Fruit fly (Drosophila melanogaster) whole organism, embryonic: ENCODE results near the gene cic.

ENCODE experiments used
- Adf1 ChIP-seq: fragments of 200-800 bp; sonication (Bioruptor generic); IDR thresholded peaks from 2 replicates; pipeline ENCODE4 v1.3.6; 2022; ENCODE audit warnings: missing biosample characterization, missing genetic modification characterization
- CG10267 ChIP-seq: fragments of 200-800 bp; sonication (Bioruptor generic); optimal IDR thresholded peaks from 2 replicates; lab custom pipeline; 2018; ENCODE audit warnings: missing biosample characterization, mild to moderate bottlenecking, missing genetic modification characterization, moderate library complexity
- CG10543 ChIP-seq: fragments of 200-800 bp; sonication (Bioruptor generic); optimal IDR thresholded peaks from 3 replicates; lab custom pipeline; 2017; ENCODE audit warnings: missing biosample characterization, mild to moderate bottlenecking, missing genetic modification characterization, moderate library complexity
- CG12769 ChIP-seq: fragments of 200-800 bp; sonication (Bioruptor generic); optimal IDR thresholded peaks from 2 replicates; lab custom pipeline; 2019; ENCODE audit warnings: missing biosample characterization, mild to moderate bottlenecking, missing genetic modification characterization, moderate library complexity
- CG13775 ChIP-seq: fragments of 200-800 bp; sonication (Bioruptor generic); optimal IDR thresholded peaks from 3 replicates; lab custom pipeline; 2017; ENCODE audit warnings: missing biosample characterization, mild to moderate bottlenecking, missing genetic modification characterization
- CG14014 ChIP-seq: fragments of 200-800 bp; sonication (Bioruptor generic); IDR thresholded peaks from 2 replicates; pipeline ENCODE4 v1.3.6; 2022; ENCODE audit warnings: missing biosample characterization, missing genetic modification characterization
- CG14441 ChIP-seq: fragments of 200-800 bp; sonication (Bioruptor generic); IDR thresholded peaks from 2 replicates; pipeline ENCODE4 v1.3.6; 2022; ENCODE audit warnings: missing biosample characterization, missing genetic modification characterization
- CG15514 ChIP-seq: fragments of 200-800 bp; sonication (Bioruptor generic); optimal IDR thresholded peaks from 3 replicates; lab custom pipeline; 2017; ENCODE audit warnings: missing biosample characterization, missing genetic modification characterization, mild to moderate bottlenecking, moderate library complexity, missing genetic modification reagents
- CG17361 ChIP-seq: fragments of 200-800 bp; sonication (Bioruptor generic); IDR thresholded peaks from 3 replicates; pipeline ENCODE4 v1.3.6; 2022; ENCODE audit warnings: missing biosample characterization, missing genetic modification characterization
- CG18262 ChIP-seq: fragments of 200-800 bp; optimal IDR thresholded peaks from 3 replicates; lab custom pipeline; 2019; ENCODE audit warnings: missing biosample characterization, mild to moderate bottlenecking, missing genetic modification characterization, moderate library complexity
- CG18599 ChIP-seq: fragments of 200-800 bp; sonication (Bioruptor generic); optimal IDR thresholded peaks from 3 replicates; lab custom pipeline; 2017; ENCODE audit warnings: missing biosample characterization, missing genetic modification characterization, mild to moderate bottlenecking, moderate library complexity, missing genetic modification reagents
- CG34376 ChIP-seq: fragments of 200-800 bp; sonication (Bioruptor generic); optimal IDR thresholded peaks from 2 replicates; lab custom pipeline; 2018; ENCODE audit warnings: missing biosample characterization, mild to moderate bottlenecking, missing genetic modification characterization
- CG7556 ChIP-seq: fragments of 200-800 bp; sonication (Bioruptor generic); optimal IDR thresholded peaks from 2 replicates; lab custom pipeline; 2017; ENCODE audit warnings: missing biosample characterization, mild to moderate bottlenecking, missing genetic modification characterization
- CG7786 ChIP-seq: fragments of 200-800 bp; sonication (Bioruptor generic); optimal IDR thresholded peaks from 2 replicates; lab custom pipeline; 2016; ENCODE audit warnings: missing biosample characterization, missing genetic modification characterization
- CG9932 ChIP-seq: fragments of 200-800 bp; sonication (Bioruptor generic); IDR thresholded peaks from 2 replicates; pipeline ENCODE4 v1.3.6; 2022; ENCODE audit warnings: missing biosample characterization, missing genetic modification characterization
- CHES-1-like ChIP-seq: fragments of 200-800 bp; sonication (Bioruptor generic); optimal IDR thresholded peaks from 2 replicates; lab custom pipeline; 2016; ENCODE audit warnings: missing biosample characterization, missing genetic modification characterization
- Dbx ChIP-seq: fragments of 200-800 bp; sonication (Bioruptor generic); IDR thresholded peaks from 3 replicates; pipeline ENCODE4 v1.3.6; 2022; ENCODE audit warnings: missing biosample characterization, missing genetic modification characterization
- Deaf1 ChIP-seq: fragments of 200-800 bp; optimal IDR thresholded peaks from 3 replicates; lab custom pipeline; 2019; ENCODE audit warnings: missing biosample characterization, mild to moderate bottlenecking, missing genetic modification characterization, moderate library complexity
- Dip3 ChIP-seq: fragments of 200-800 bp; sonication (Bioruptor generic); optimal IDR thresholded peaks from 3 replicates; lab custom pipeline; 2016; ENCODE audit warnings: missing biosample characterization, missing genetic modification characterization
- Eip74EF ChIP-seq, 2 experiments: fragments of 200-800 bp in 1 of 2; fragments of >200 bp in 1 of 2; sonication (Bioruptor generic) in 1 of 2; optimal IDR thresholded peaks; 2 replicates each; lab custom pipeline; 2017 to 2019; ENCODE audit warnings: missing biosample characterization in 2 of 2, missing genetic modification characterization in 2 of 2, mild to moderate bottlenecking in 1 of 2, moderate library complexity in 1 of 2
- HHEX ChIP-seq: fragments of 200-800 bp; sonication (Bioruptor generic); optimal IDR thresholded peaks from 3 replicates; lab custom pipeline; 2017; ENCODE audit warnings: missing biosample characterization, mild to moderate bottlenecking, missing genetic modification characterization, missing genetic modification reagents
- Hmr ChIP-seq: fragments of 200-800 bp; sonication (Bioruptor generic); optimal IDR thresholded peaks from 3 replicates; lab custom pipeline; 2017; ENCODE audit warnings: mild to moderate bottlenecking, missing biosample characterization, missing genetic modification reagents, missing genetic modification characterization
- Hsf ChIP-seq: fragments of 200-800 bp; sonication (Bioruptor generic); optimal IDR thresholded peaks from 3 replicates; lab custom pipeline; 2016; ENCODE audit warnings: missing biosample characterization, missing genetic modification characterization
- Med ChIP-seq: fragments of 200-800 bp; sonication (Bioruptor generic); peaks from one replicate; lab custom pipeline; 2016; ENCODE audit warnings: missing biosample characterization, missing genetic modification characterization, mild to moderate bottlenecking, inconsistent platforms, moderate library complexity
- Meics ChIP-seq: fragments of 200-800 bp; sonication (Bioruptor generic); optimal IDR thresholded peaks from 2 replicates; lab custom pipeline; 2017; ENCODE audit warnings: missing biosample characterization, mild to moderate bottlenecking, missing genetic modification characterization
- Nf-YB ChIP-seq: fragments of 200-800 bp; sonication (Bioruptor generic); optimal IDR thresholded peaks from 3 replicates; lab custom pipeline; 2019; ENCODE audit warnings: missing biosample characterization, mild to moderate bottlenecking, missing genetic modification characterization, moderate library complexity
- Optix ChIP-seq: fragments of 200-800 bp; sonication (Bioruptor generic); IDR thresholded peaks from 3 replicates; pipeline ENCODE4 v1.3.6; 2022; ENCODE audit warnings: missing biosample characterization, missing genetic modification characterization
- Pdp1 ChIP-seq, 2 experiments: fragments of 200-800 bp; sonication (Bioruptor generic); optimal IDR thresholded peaks; 3 replicates each; lab custom pipeline; 2016; ENCODE audit warnings: missing biosample characterization in 2 of 2, missing genetic modification characterization in 2 of 2, mild to moderate bottlenecking in 1 of 2, moderate library complexity in 1 of 2
- Rfx ChIP-seq: fragments of 200-800 bp; sonication (Bioruptor generic); IDR thresholded peaks from 2 replicates; pipeline ENCODE4 v1.3.6; 2022; ENCODE audit warnings: missing biosample characterization, missing genetic modification characterization
- Scr ChIP-seq: fragments of 200-800 bp; sonication (Bioruptor generic); IDR thresholded peaks from 2 replicates; pipeline ENCODE4 v1.3.6; 2022; ENCODE audit warnings: missing biosample characterization, missing genetic modification characterization; ENCODE audit not compliant: partially characterized antibody
- Xrp1 ChIP-seq: fragments of 200-800 bp; sonication (Bioruptor generic); IDR thresholded peaks from 2 replicates; pipeline ENCODE4 v1.3.6; 2022; ENCODE audit warnings: missing biosample characterization, missing genetic modification characterization
- chinmo ChIP-seq: fragments of 200-800 bp; sonication (Bioruptor generic); IDR thresholded peaks from 4 replicates; pipeline ENCODE4 v1.3.6; 2022; ENCODE audit warnings: missing biosample characterization, missing genetic modification characterization; ENCODE audit not compliant: partially characterized antibody
- croc ChIP-seq: fragments of 200-800 bp; sonication (Bioruptor generic); conservative IDR thresholded peaks from 3 replicates; pipeline ENCODE4 v1.3.6; 2022; ENCODE audit warnings: missing biosample characterization, missing genetic modification characterization
- crol ChIP-seq: fragments of 200-800 bp; sonication (Bioruptor generic); IDR thresholded peaks from 2 replicates; pipeline ENCODE4 v1.3.6; 2022; ENCODE audit warnings: missing biosample characterization, missing genetic modification characterization
- cwo ChIP-seq: fragments of 200-800 bp; sonication (Bioruptor generic); optimal IDR thresholded peaks from 3 replicates; lab custom pipeline; 2017; ENCODE audit warnings: missing biosample characterization, missing genetic modification characterization, mild to moderate bottlenecking, moderate library complexity, missing genetic modification reagents
- dimm ChIP-seq: fragments of 200-800 bp; sonication (Bioruptor generic); IDR thresholded peaks from 2 replicates; pipeline ENCODE4 v1.3.6; 2022; ENCODE audit warnings: missing biosample characterization, missing genetic modification characterization
- ems ChIP-seq: fragments of 200-800 bp; sonication (Bioruptor generic); optimal IDR thresholded peaks from 3 replicates; lab custom pipeline; 2016; ENCODE audit warnings: missing biosample characterization, missing genetic modification characterization
- gcm ChIP-seq: fragments of 200-800 bp; sonication (Bioruptor generic); optimal IDR thresholded peaks from 2 replicates; lab custom pipeline; 2019; ENCODE audit warnings: missing biosample characterization, mild to moderate bottlenecking, missing genetic modification characterization, moderate library complexity
- ind ChIP-seq: fragments of 200-800 bp; sonication (Bioruptor generic); optimal IDR thresholded peaks from 3 replicates; lab custom pipeline; 2016; ENCODE audit warnings: missing biosample characterization, missing genetic modification characterization
- jumu ChIP-seq: fragments of 200-800 bp; sonication (Bioruptor generic); optimal IDR thresholded peaks from 3 replicates; lab custom pipeline; 2016; ENCODE audit warnings: missing biosample characterization, missing genetic modification characterization
- kni ChIP-seq: fragments of 200-800 bp; sonication (Bioruptor generic); optimal IDR thresholded peaks from 3 replicates; lab custom pipeline; 2017; ENCODE audit warnings: mild to moderate bottlenecking, missing biosample characterization, missing genetic modification reagents, missing genetic modification characterization
- mirr ChIP-seq: fragments of 200-800 bp; sonication (Bioruptor generic); optimal IDR thresholded peaks from 3 replicates; lab custom pipeline; 2018; ENCODE audit warnings: missing biosample characterization, mild to moderate bottlenecking, missing genetic modification characterization
- nau ChIP-seq: fragments of 200-800 bp; sonication (Bioruptor generic); optimal IDR thresholded peaks from 3 replicates; lab custom pipeline; 2017; ENCODE audit warnings: missing biosample characterization, mild to moderate bottlenecking, missing genetic modification characterization, missing genetic modification reagents
- oc ChIP-seq: fragments of 200-800 bp; sonication (Bioruptor generic); optimal IDR thresholded peaks from 2 replicates; lab custom pipeline; 2018; ENCODE audit warnings: missing biosample characterization, mild to moderate bottlenecking, missing genetic modification characterization, moderate library complexity
- otp ChIP-seq: fragments of 200-800 bp; sonication (Bioruptor generic); IDR thresholded peaks from 3 replicates; pipeline ENCODE4, ENCODE4 v1.3.6; 2022; ENCODE audit warnings: missing biosample characterization, missing genetic modification characterization
- pros ChIP-seq: fragments of 200-800 bp; sonication (Bioruptor generic); optimal IDR thresholded peaks from 3 replicates; lab custom pipeline; 2019; ENCODE audit warnings: missing biosample characterization, mild to moderate bottlenecking, missing genetic modification characterization, moderate library complexity
- ranshi ChIP-seq: fragments of 200-800 bp; sonication (Bioruptor generic); IDR thresholded peaks from 2 replicates; pipeline ENCODE4 v1.3.6; 2022; ENCODE audit warnings: missing biosample characterization, missing genetic modification characterization
- sd ChIP-seq: fragments of 200-800 bp; sonication (Bioruptor generic); optimal IDR thresholded peaks from 3 replicates; lab custom pipeline; 2018; ENCODE audit warnings: missing biosample characterization, mild to moderate bottlenecking, missing genetic modification characterization, moderate library complexity
- sug ChIP-seq: fragments of 200-800 bp; optimal IDR thresholded peaks from 2 replicates; lab custom pipeline; 2019; ENCODE audit warnings: missing biosample characterization, mild to moderate bottlenecking, missing genetic modification characterization, moderate library complexity
- tap ChIP-seq: fragments of 200-800 bp; optimal IDR thresholded peaks from 3 replicates; lab custom pipeline; 2019; ENCODE audit warnings: missing biosample characterization, mild to moderate bottlenecking, missing genetic modification characterization, moderate library complexity

cic gene

dm6 chr3R:20311406-20311805 lies 58.8 kb downstream of the cic start (continued):
- TF ChIP-seq ranshi (GFP tag; lab: Robert Waterston, UW) (no peak), Pdp1 (GFP tag; optimal IDR thresholded peaks at IDR 0.05; lab: Kevin White, UChicago) (peak in 1 of 2 experiments; percentile 39), sug (peak; percentile 92), Eip74EF (GFP tag; optimal IDR thresholded peaks at IDR 0.05; lab: Kevin White, UChicago) (peak in 1 of 2 experiments; percentile 91), Nf-YB (GFP tag; lab: Kevin White, UChicago) (no peak), CG9932 (GFP tag; lab: Robert Waterston, UW) (peak; percentile 22; the same call in 1 of the 2 replicates), pros (GFP tag; lab: Kevin White, UChicago) (peak; percentile 5), tap (tag; lab: Kevin White, UChicago) (no peak), Dbx (GFP tag; lab: Robert Waterston, UW) (0 out of 3 replicates have a peak, but pooled peaks have one; percentile 38), CG10267 (tag; lab: Kevin White, UChicago) (no peak), CG10543 (GFP tag; lab: Kevin White, UChicago) (peak; percentile 77), croc (GFP tag; lab: Robert Waterston, UW) (no peak), Optix (GFP tag; lab: Robert Waterston, UW) (0 out of 3 replicates have a peak, but pooled peaks have one; percentile 24), dimm (GFP tag; lab: Robert Waterston, UW) (no peak), gcm (peak; percentile 75), CG14014 (0 out of 2 replicates have a peak, but pooled peaks have one; percentile 5), sd (tag; lab: Kevin White, UChicago) (peak; percentile 95), Deaf1 (tag; lab: Kevin White, UChicago) (peak; percentile 82), crol (GFP tag; lab: Robert Waterston, UW) (peak; percentile 91), Adf1 (GFP tag; lab: Robert Waterston, UW) (peak; percentile 49; the same call in 1 of the 2 replicates), otp (GFP tag; lab: Robert Waterston, UW) (peak; percentile 21; the same call in 1 of the 3 replicates), Rfx (0 out of 2 replicates have a peak, but pooled peaks have one; percentile 6), Scr (GFP tag; lab: Robert Waterston, UW) (no peak), CG12769 (tag; lab: Kevin White, UChicago) (peak; percentile 93), CG18599 (GFP tag; lab: Kevin White, UChicago) (peak; percentile 33), oc (tag; lab: Kevin White, UChicago) (peak; percentile 77), Xrp1 (no peak), mirr (GFP tag; lab: Kevin White, UChicago) (peak; percentile 47), chinmo (GFP tag; lab: Robert Waterston, UW) (peak; percentile 98), CHES-1-like (no peak), kni (peak; percentile 3), Med (GFP tag; lab: Kevin White, UChicago) (peak; percentile 73), jumu (no peak), CG7786 (GFP tag; lab: Kevin White, UChicago) (no peak), Hmr (GFP tag; lab: Kevin White, UChicago) (peak; percentile 11), CG14441 (0 out of 2 replicates have a peak, but pooled peaks have one; percentile 16), cwo (GFP tag; lab: Kevin White, UChicago) (peak; percentile 52), CG34376 (GFP tag; lab: Kevin White, UChicago) (peak; percentile 78), Hsf (GFP tag; lab: Kevin White, UChicago) (no peak)

- TF ChIP-seq CG13775 (GFP tag; lab: Kevin White, UChicago): no peak
- TF ChIP-seq ind (GFP tag; lab: Kevin White, UChicago): peak; percentile 44
- TF ChIP-seq CG17361: peak; percentile 71
- peak; percentile 65 for TF ChIP-seq CG15514 (GFP tag; lab: Kevin White, UChicago)
- TF ChIP-seq nau (GFP tag; lab: Kevin White, UChicago): peak; percentile 69
- TF ChIP-seq Pdp1 (GFP tag; optimal IDR thresholded peaks at IDR 0.05; lab: Kevin White, UChicago): peak; percentile 31 to 33
- peak; percentile 63 for TF ChIP-seq Dip3
- TF ChIP-seq CG7556 (GFP tag; lab: Kevin White, UChicago): peak; percentile 11
- TF ChIP-seq CG18262: peak; percentile 47
- peak; percentile 39; the same call in 1 of the 2 replicates for TF ChIP-seq Xrp1
- TF ChIP-seq HHEX: peak; percentile 20
- TF ChIP-seq ems (GFP tag; lab: Kevin White, UChicago): peak; percentile 62
- peak; percentile 80 for TF ChIP-seq Meics (GFP tag; lab: Kevin White, UChicago)
These were observed 60.3 kb downstream of the cic start for dm6 chr3R:20312838-20313237.
